Fruit fly (Drosophila melanogaster): ENCODE measurements around the gene CG33124.

- TF ChIP-seq usp (GFP tag; optimal IDR thresholded peaks at IDR 0.05), result no peak
- no peak for TF ChIP-seq Dll (optimal IDR thresholded peaks at IDR 0.05)
- TF ChIP-seq EcR (GFP tag; optimal IDR thresholded peaks at IDR 0.05), result no peak
- TF ChIP-seq psq (optimal IDR thresholded peaks at IDR 0.05), result no peak
These were observed 29.2 kb upstream of the CG33124 start, which contains the start of gene Tengl3 for dm6 chr2L:2238151-2238550.

All from whole organism.